Fruit fly (Drosophila melanogaster) whole organism, embryonic: Measurements from ENCODE around the gene CG13311.

Source experiments
- Aef1 ChIP-seq: fragments of 200-800 bp; sonication (Bioruptor generic); IDR thresholded peaks from 3 replicates; pipeline ENCODE4 v1.3.6; 2022; ENCODE audit warnings: missing biosample characterization, missing genetic modification characterization
- CG12155 ChIP-seq: fragments of 200-800 bp; sonication (Bioruptor generic); optimal IDR thresholded peaks from 3 replicates; lab custom pipeline; 2016; ENCODE audit warnings: missing biosample characterization, missing genetic modification characterization
- CG12219 ChIP-seq: fragments of 200-800 bp; sonication (Bioruptor generic); optimal IDR thresholded peaks from 3 replicates; lab custom pipeline; 2018; ENCODE audit warnings: missing biosample characterization, mild to moderate bottlenecking, missing genetic modification characterization
- CG12942 ChIP-seq: fragments of 200-800 bp; sonication (Bioruptor generic); optimal IDR thresholded peaks from 3 replicates; lab custom pipeline; 2016; ENCODE audit warnings: missing biosample characterization, missing genetic modification characterization
- CG13424 ChIP-seq: fragments of 200-800 bp; sonication (Bioruptor generic); optimal IDR thresholded peaks from 2 replicates; lab custom pipeline; 2019; ENCODE audit warnings: missing biosample characterization, mild to moderate bottlenecking, missing genetic modification characterization, moderate library complexity
- CG14014 ChIP-seq: fragments of 200-800 bp; sonication (Bioruptor generic); IDR thresholded peaks from 2 replicates; pipeline ENCODE4 v1.3.6; 2022; ENCODE audit warnings: missing biosample characterization, missing genetic modification characterization
- CG16779 ChIP-seq: fragments of 200-800 bp; sonication (Bioruptor generic); IDR thresholded peaks from 2 replicates; pipeline ENCODE4 v1.3.6; 2022; ENCODE audit warnings: missing biosample characterization, missing genetic modification characterization
- CG16813 ChIP-seq: fragments of 200-800 bp; sonication (Bioruptor generic); IDR thresholded peaks from 3 replicates; pipeline ENCODE4 v1.3.6; 2022; ENCODE audit warnings: missing biosample characterization, missing genetic modification characterization; ENCODE audit not compliant: partially characterized antibody
- CG17186 ChIP-seq: fragments of 200-800 bp; sonication (Bioruptor generic); optimal IDR thresholded peaks from 3 replicates; lab custom pipeline; 2017; ENCODE audit warnings: missing biosample characterization, missing genetic modification reagents, missing genetic modification characterization
- CG17328 ChIP-seq: fragments of 200-800 bp; sonication (Bioruptor generic); IDR thresholded peaks from 2 replicates; pipeline ENCODE4 v1.3.6; 2022; ENCODE audit warnings: missing biosample characterization, missing genetic modification characterization
- CG17359 ChIP-seq: fragments of 200-800 bp; sonication (Bioruptor generic); optimal IDR thresholded peaks from 3 replicates; lab custom pipeline; 2018; ENCODE audit warnings: missing biosample characterization, mild to moderate bottlenecking, missing genetic modification characterization, moderate library complexity
- CG17612 ChIP-seq: fragments of 200-800 bp; sonication (Bioruptor generic); IDR thresholded peaks from 2 replicates; pipeline ENCODE4 v1.3.6; 2022; ENCODE audit warnings: missing biosample characterization, missing genetic modification characterization
- CG17802 ChIP-seq: fragments of 200-800 bp; sonication (Bioruptor generic); optimal IDR thresholded peaks from 2 replicates; lab custom pipeline; 2018; ENCODE audit warnings: missing biosample characterization, mild to moderate bottlenecking, missing genetic modification characterization, moderate library complexity
- CG18619 ChIP-seq: fragments of 200-800 bp; sonication (Bioruptor generic); optimal IDR thresholded peaks from 3 replicates; lab custom pipeline; 2017; ENCODE audit warnings: missing biosample characterization, mild to moderate bottlenecking, missing genetic modification characterization
- CG2678 ChIP-seq: fragments of 200-800 bp; sonication (Bioruptor generic); optimal IDR thresholded peaks from 3 replicates; lab custom pipeline; 2019; ENCODE audit warnings: missing biosample characterization, mild to moderate bottlenecking, missing genetic modification characterization, moderate library complexity
- CG31224 ChIP-seq: fragments of 200-800 bp; sonication (Bioruptor generic); IDR thresholded peaks from 2 replicates; pipeline ENCODE4 v1.3.6; 2022; ENCODE audit warnings: missing biosample characterization, missing genetic modification characterization
- CG31365 ChIP-seq: fragments of 200-800 bp; sonication (Bioruptor generic); optimal IDR thresholded peaks from 2 replicates; lab custom pipeline; 2018; ENCODE audit warnings: missing biosample characterization, mild to moderate bottlenecking, missing genetic modification characterization
- CG4282 ChIP-seq: fragments of 200-800 bp; sonication (Bioruptor generic); optimal IDR thresholded peaks from 2 replicates; lab custom pipeline; 2016; ENCODE audit warnings: missing biosample characterization, missing genetic modification characterization
- CG5245 ChIP-seq: fragments of 200-800 bp; sonication (Bioruptor generic); optimal IDR thresholded peaks from 3 replicates; lab custom pipeline; 2016; ENCODE audit warnings: missing biosample characterization, missing genetic modification characterization
- CG6689 ChIP-seq: fragments of 200-800 bp; sonication (Bioruptor generic); IDR thresholded peaks from 2 replicates; pipeline ENCODE4 v1.3.6; 2022; ENCODE audit warnings: missing biosample characterization, missing genetic modification characterization
- CG6813 ChIP-seq: fragments of 200-800 bp; sonication (Bioruptor generic); optimal IDR thresholded peaks from 2 replicates; lab custom pipeline; 2017; ENCODE audit warnings: missing biosample characterization, missing genetic modification characterization, mild to moderate bottlenecking, moderate library complexity, missing genetic modification reagents
- CG7786 ChIP-seq: fragments of 200-800 bp; sonication (Bioruptor generic); optimal IDR thresholded peaks from 2 replicates; lab custom pipeline; 2016; ENCODE audit warnings: missing biosample characterization, missing genetic modification characterization
- CG8388 ChIP-seq: fragments of 200-800 bp; sonication (Bioruptor generic); optimal IDR thresholded peaks from 2 replicates; lab custom pipeline; 2019; ENCODE audit warnings: missing biosample characterization, mild to moderate bottlenecking, missing genetic modification characterization, moderate library complexity
- CG8765 ChIP-seq: fragments of 200-800 bp; sonication (Bioruptor generic); IDR thresholded peaks from 2 replicates; pipeline ENCODE4 v1.3.6; 2022; ENCODE audit warnings: missing biosample characterization, missing genetic modification characterization
- CG8924 ChIP-seq: fragments of 200-800 bp; optimal IDR thresholded peaks from 3 replicates; lab custom pipeline; 2019; ENCODE audit warnings: missing biosample characterization, mild to moderate bottlenecking, missing genetic modification characterization, moderate library complexity
- CG9215 ChIP-seq: fragments of 200-800 bp; sonication (Bioruptor generic); IDR thresholded peaks from 2 replicates; pipeline ENCODE4 v1.3.6; 2022; ENCODE audit warnings: missing biosample characterization, missing genetic modification characterization
- CG9727 ChIP-seq: fragments of 200-800 bp; sonication (Bioruptor generic); optimal IDR thresholded peaks from 3 replicates; lab custom pipeline; 2017; ENCODE audit warnings: missing biosample characterization, mild to moderate bottlenecking, missing genetic modification characterization
- CG9932 ChIP-seq: fragments of 200-800 bp; sonication (Bioruptor generic); IDR thresholded peaks from 2 replicates; pipeline ENCODE4 v1.3.6; 2022; ENCODE audit warnings: missing biosample characterization, missing genetic modification characterization
- CHES-1-like ChIP-seq: fragments of 200-800 bp; sonication (Bioruptor generic); optimal IDR thresholded peaks from 2 replicates; lab custom pipeline; 2016; ENCODE audit warnings: missing biosample characterization, missing genetic modification characterization
- D ChIP-seq, 2 experiments: fragments of 200-800 bp in 1 of 2; fragments of >200 bp in 1 of 2; sonication (Bioruptor generic) in 1 of 2; optimal IDR thresholded peaks; 2 replicates in 1 of 2; 3 replicates in 1 of 2; lab custom pipeline; 2017; ENCODE audit warnings: mild to moderate bottlenecking in 1 of 2, missing biosample characterization in 1 of 2, missing genetic modification characterization in 1 of 2, missing genetic modification reagents in 1 of 2
- Dek ChIP-seq: fragments of 200-800 bp; sonication (Bioruptor generic); optimal IDR thresholded peaks from 3 replicates; lab custom pipeline; 2019; ENCODE audit warnings: missing biosample characterization, mild to moderate bottlenecking, missing genetic modification characterization, moderate library complexity
- Dip2 ChIP-seq: fragments of 200-800 bp; sonication (Bioruptor generic); IDR thresholded peaks from 2 replicates; pipeline ENCODE4 v1.3.6; 2022; ENCODE audit warnings: missing biosample characterization, missing genetic modification characterization
- ERR ChIP-seq: fragments of 200-800 bp; sonication (Bioruptor generic); optimal IDR thresholded peaks from 2 replicates; lab custom pipeline; 2016; ENCODE audit warnings: missing biosample characterization, missing genetic modification characterization
- Sox102F ChIP-seq: fragments of 200-800 bp; sonication (Bioruptor generic); optimal IDR thresholded peaks from 2 replicates; lab custom pipeline; 2018; ENCODE audit warnings: missing biosample characterization, mild to moderate bottlenecking, missing genetic modification characterization, moderate library complexity
- Ssrp ChIP-seq: fragments of 200-800 bp; sonication (Bioruptor generic); optimal IDR thresholded peaks from 2 replicates; lab custom pipeline; 2018; ENCODE audit warnings: missing biosample characterization, mild to moderate bottlenecking, missing genetic modification characterization, moderate library complexity
- bcd ChIP-seq: fragments of 200-800 bp; sonication (Bioruptor generic); optimal IDR thresholded peaks from 2 replicates; lab custom pipeline; 2017; ENCODE audit warnings: missing biosample characterization, mild to moderate bottlenecking, missing genetic modification characterization
- caup ChIP-seq: fragments of 200-800 bp; sonication (Bioruptor generic); optimal IDR thresholded peaks from 3 replicates; lab custom pipeline; 2017; ENCODE audit warnings: missing biosample characterization, mild to moderate bottlenecking, missing genetic modification characterization, moderate library complexity; ENCODE audit not compliant: severe bottlenecking
- chif ChIP-seq, 2 experiments: fragments of 200-800 bp; sonication (Bioruptor generic); optimal IDR thresholded peaks; 3 replicates each; lab custom pipeline; 2016; ENCODE audit warnings: missing biosample characterization in 2 of 2, missing genetic modification characterization in 2 of 2
- dmrt11E ChIP-seq: fragments of 200-800 bp; sonication (Bioruptor generic); optimal IDR thresholded peaks from 3 replicates; lab custom pipeline; 2018; ENCODE audit warnings: missing biosample characterization, mild to moderate bottlenecking, missing genetic modification characterization, moderate library complexity
- gro ChIP-seq: fragments of 200-800 bp; sonication (Bioruptor generic); optimal IDR thresholded peaks from 2 replicates; lab custom pipeline; 2016; ENCODE audit warnings: missing biosample characterization, missing genetic modification characterization
- hkb ChIP-seq, 2 experiments: fragments of 200-800 bp in 1 of 2; fragments of >200 bp in 1 of 2; sonication (Bioruptor generic) in 1 of 2; IDR thresholded peaks in 1 of 2; optimal IDR thresholded peaks in 1 of 2; 2 replicates each; pipeline versions ENCODE4 v1.3.6 to Lab custom; 2017 to 2022; ENCODE audit warnings: missing biosample characterization in 1 of 2, missing genetic modification characterization in 1 of 2
- lilli ChIP-seq: fragments of 200-800 bp; sonication (Bioruptor generic); optimal IDR thresholded peaks from 3 replicates; lab custom pipeline; 2016; ENCODE audit warnings: missing biosample characterization, missing genetic modification characterization
- nerfin-1 ChIP-seq: fragments of 200-800 bp; sonication (Bioruptor generic); optimal IDR thresholded peaks from 3 replicates; lab custom pipeline; 2019; ENCODE audit warnings: missing biosample characterization, mild to moderate bottlenecking, missing genetic modification characterization, moderate library complexity
- odd ChIP-seq: fragments of 200-800 bp; sonication (Bioruptor generic); optimal IDR thresholded peaks from 2 replicates; lab custom pipeline; 2017; ENCODE audit warnings: missing biosample characterization, mild to moderate bottlenecking, missing genetic modification characterization
- schlank ChIP-seq: fragments of 200-800 bp; sonication (Bioruptor generic); optimal IDR thresholded peaks from 2 replicates; lab custom pipeline; 2018; ENCODE audit warnings: missing biosample characterization, mild to moderate bottlenecking, missing genetic modification characterization
- tgo ChIP-seq: fragments of 200-800 bp; sonication (Bioruptor generic); IDR thresholded peaks from 3 replicates; pipeline ENCODE4 v1.3.6; 2022; ENCODE audit warnings: missing biosample characterization, missing genetic modification characterization
- trem ChIP-seq: fragments of 200-800 bp; optimal IDR thresholded peaks from 3 replicates; lab custom pipeline; 2019; ENCODE audit warnings: missing biosample characterization, mild to moderate bottlenecking, missing genetic modification characterization, moderate library complexity
- ttk ChIP-seq: fragments of 200-800 bp; sonication (Bioruptor generic); IDR thresholded peaks from 2 replicates; pipeline ENCODE4 v2.1.2; 2022; ENCODE audit warnings: missing biosample characterization, missing genetic modification characterization

The CG13311 gene

DNA sequence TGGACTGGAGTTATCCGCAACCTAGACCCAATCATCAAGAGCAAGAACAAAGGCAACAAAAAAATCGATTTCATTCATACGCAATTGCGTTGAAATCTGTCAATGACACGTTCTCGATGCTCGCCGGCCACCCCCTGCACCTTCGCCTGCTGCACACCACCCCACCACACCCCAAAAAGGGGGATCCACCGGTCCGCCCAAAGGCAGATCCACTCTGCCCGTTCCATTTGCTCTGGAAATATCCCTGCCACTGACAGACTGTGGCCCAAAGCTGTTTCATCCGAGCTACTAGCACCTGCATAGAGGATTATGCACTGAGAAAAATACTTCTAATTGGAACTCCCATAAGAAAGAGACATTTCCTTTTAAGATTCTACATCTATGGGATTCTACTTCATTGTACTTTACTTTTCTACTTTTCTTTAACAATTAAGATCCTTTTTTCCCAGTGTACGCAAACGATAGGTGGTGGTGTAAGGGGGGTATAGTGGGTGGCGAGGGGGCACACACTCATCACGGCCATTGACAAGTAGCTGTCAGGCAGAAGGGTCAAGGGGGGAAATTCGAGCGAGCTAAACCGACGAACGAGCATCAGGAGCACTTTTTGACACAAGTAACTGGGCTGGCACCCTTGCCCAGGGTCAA lies 21.9 kb upstream of the CG13311 start (continued):
- TF ChIP-seq CG18619 (GFP tag; lab: Kevin White, UChicago) (peak; percentile 1), CG17802 (tag; lab: Kevin White, UChicago) (no peak), CG2678 (peak; percentile 29), ttk (GFP tag; lab: Robert Waterston, UW) (peak; percentile 33; the same call in 1 of the 2 replicates), CG4282 (GFP tag; lab: Kevin White, UChicago) (no peak), D (optimal IDR thresholded peaks at IDR 0.05; lab: Kevin White, UChicago) (no peak), D (GFP tag; optimal IDR thresholded peaks at IDR 0.05; lab: Kevin White, UChicago) (peak; percentile 45), ERR (GFP tag; lab: Kevin White, UChicago) (peak; percentile 9), CG31365 (tag; lab: Kevin White, UChicago) (no peak), CG17612 (GFP tag; lab: Robert Waterston, UW) (0 out of 2 replicates have a peak, but pooled peaks have one; percentile 27), CG12155 (peak; percentile 1), CG8765 (GFP tag; lab: Robert Waterston, UW) (peak; percentile 24; the same call in 1 of the 2 replicates), CG8388 (GFP tag; lab: Kevin White, UChicago) (peak; percentile 42), dmrt11E (peak; percentile 69), CHES-1-like (GFP tag; lab: Kevin White, UChicago) (peak; percentile 25), CG8924 (tag; lab: Kevin White, UChicago) (peak; percentile 43), caup (GFP tag; lab: Kevin White, UChicago) (peak; percentile 26), lilli (GFP tag; lab: Kevin White, UChicago) (peak; percentile 29), Dek (tag; lab: Kevin White, UChicago) (no peak), schlank (tag; lab: Kevin White, UChicago) (no peak), CG5245 (peak; percentile 20), CG9932 (GFP tag; lab: Robert Waterston, UW) (0 out of 2 replicates have a peak, but pooled peaks have one; percentile 12), Dip2 (no peak), CG31224 (GFP tag; lab: Robert Waterston, UW) (no peak), CG7786 (peak; percentile 45), trem (tag; lab: Kevin White, UChicago) (peak; percentile 16), gro (GFP tag; lab: Kevin White, UChicago) (no peak), CG9215 (0 out of 2 replicates have a peak, but pooled peaks have one; percentile 31), CG17359 (tag; lab: Kevin White, UChicago) (peak; percentile 54), CG13424 (peak; percentile 53), CG14014 (GFP tag; lab: Robert Waterston, UW) (0 out of 2 replicates have a peak, but pooled peaks have one; percentile 22), CG16813 (no peak), CG16779 (GFP tag; lab: Robert Waterston, UW) (no peak), odd (GFP tag; lab: Kevin White, UChicago) (no peak), CG6813 (GFP tag; lab: Kevin White, UChicago) (no peak), bcd (peak; percentile 48), chif (GFP tag; optimal IDR thresholded peaks at IDR 0.05; lab: Kevin White, UChicago) (peak; percentile 48 to 64), Aef1 (GFP tag; lab: Robert Waterston, UW) (0 out of 3 replicates have a peak, but pooled peaks have one; percentile 13), Ssrp (tag; lab: Kevin White, UChicago) (peak; percentile 57), CG12942 (GFP tag; lab: Kevin White, UChicago) (no peak), CG6689 (GFP tag; lab: Robert Waterston, UW) (peak; percentile 68), nerfin-1 (no peak), tgo (GFP tag; lab: Robert Waterston, UW) (peak; percentile 53), CG17328 (peak; percentile 68), CG17186 (no peak), hkb (optimal IDR thresholded peaks at IDR 0.05; lab: Kevin White, UChicago) (no peak), hkb (GFP tag; IDR thresholded peaks at IDR 0.05; lab: Robert Waterston, UW) (peak; percentile 32; the same call in 1 of the 2 replicates), Sox102F (GFP tag; lab: Kevin White, UChicago) (peak; percentile 56), CG9727 (GFP tag; lab: Kevin White, UChicago) (peak; percentile 35), CG12219 (GFP tag; lab: Kevin White, UChicago) (peak; percentile 32)
